Worm (Caenorhabditis elegans) whole organism, L1 larva: ENCODE data around the gene cbn-1.

Experiments used
- alr-1 ChIP-seq: fragments of 200-800 bp; sonication (Bioruptor generic); optimal IDR thresholded peaks from 2 replicates; lab custom pipeline; 2018; ENCODE audit warnings: borderline replicate concordance, mild to moderate bottlenecking, missing genetic modification characterization, missing compliant biosample characterization
- blmp-1 ChIP-seq: fragments of 150-350 bp; optimal IDR thresholded peaks from 2 replicates; lab custom pipeline; 2014; ENCODE audit warnings: missing biosample characterization, missing genetic modification characterization
- mef-2 ChIP-seq: fragments of 150-350 bp; optimal IDR thresholded peaks from 2 replicates; lab custom pipeline; 2014; ENCODE audit warnings: missing biosample characterization, missing genetic modification characterization
- nhr-11 ChIP-seq: fragments of 150-350 bp; optimal IDR thresholded peaks from 2 replicates; lab custom pipeline; 2014; ENCODE audit warnings: missing biosample characterization, missing genetic modification characterization
- nhr-12 ChIP-seq: sonication (generic microtip); optimal IDR thresholded peaks from 2 replicates; lab custom pipeline; 2017; ENCODE audit warnings: missing biosample characterization, missing genetic modification characterization
- nhr-85 ChIP-seq: sonication (generic microtip); peaks from one replicate; lab custom pipeline; 2016; ENCODE audit warnings: missing genetic modification characterization, inconsistent platforms, missing compliant biosample characterization
- pax-3 ChIP-seq: fragments of 200-800 bp; sonication (Bioruptor generic); optimal IDR thresholded peaks from 2 replicates; lab custom pipeline; 2018; ENCODE audit warnings: mild to moderate bottlenecking, missing genetic modification characterization, moderate library complexity, missing compliant biosample characterization

Gene cbn-1

ce11 chrII:278636-279035 is 53.7 kb downstream of the cbn-1 start, which contains the start of gene B0432.8:
TSS of gene B0432.8 (minus strand) at chrII:278736.
- TF ChIP-seq mef-2 (no peak), nhr-11 (tag; lab: Kevin White, UChicago) (no peak), pax-3 (tag; lab: Kevin White, UChicago) (no peak), alr-1 (tag; lab: Kevin White, UChicago) (no peak), nhr-85 (no peak), blmp-1 (tag; lab: Kevin White, UChicago) (no peak), nhr-12 (tag; lab: Kevin White, UChicago) (no peak)
